Fruit fly (Drosophila melanogaster) whole organism, embryonic: ENCODE results near the gene TTLL4B.

Experiments
- Abd-B ChIP-seq: fragments of 200-800 bp; sonication (Bioruptor generic); optimal IDR thresholded peaks from 2 replicates; lab custom pipeline; 2018; ENCODE audit warnings: missing biosample characterization, mild to moderate bottlenecking, missing genetic modification characterization, moderate library complexity
- Aef1 ChIP-seq: fragments of 200-800 bp; sonication (Bioruptor generic); IDR thresholded peaks from 3 replicates; pipeline ENCODE4 v1.3.6; 2022; ENCODE audit warnings: missing biosample characterization, missing genetic modification characterization
- Atf3 ChIP-seq: fragments of 200-800 bp; sonication (Bioruptor generic); optimal IDR thresholded peaks from 3 replicates; lab custom pipeline; 2016; ENCODE audit warnings: missing biosample characterization, missing genetic modification characterization
- Atf6 ChIP-seq: fragments of 200-800 bp; sonication (Bioruptor generic); IDR thresholded peaks from 2 replicates; pipeline ENCODE4 v1.3.6; 2022; ENCODE audit warnings: missing biosample characterization, missing genetic modification characterization
- Bdp1 ChIP-seq: fragments of 200-800 bp; sonication (Bioruptor generic); optimal IDR thresholded peaks from 3 replicates; lab custom pipeline; 2016; ENCODE audit warnings: missing biosample characterization, missing genetic modification characterization
- CG11456 ChIP-seq: fragments of 200-800 bp; sonication (Bioruptor generic); IDR thresholded peaks from 3 replicates; pipeline ENCODE4 v1.3.6; 2022; ENCODE audit warnings: missing biosample characterization, missing genetic modification characterization
- CG11723 ChIP-seq: fragments of 200-800 bp; sonication (Bioruptor generic); optimal IDR thresholded peaks from 2 replicates; lab custom pipeline; 2017; ENCODE audit warnings: missing biosample characterization, mild to moderate bottlenecking, missing genetic modification characterization
- CG14965 ChIP-seq: fragments of 200-800 bp; sonication (Bioruptor generic); optimal IDR thresholded peaks from 2 replicates; lab custom pipeline; 2016; ENCODE audit warnings: missing biosample characterization, missing genetic modification characterization, borderline replicate concordance
- CG15514 ChIP-seq: fragments of 200-800 bp; sonication (Bioruptor generic); optimal IDR thresholded peaks from 3 replicates; lab custom pipeline; 2017; ENCODE audit warnings: missing biosample characterization, missing genetic modification characterization, mild to moderate bottlenecking, moderate library complexity, missing genetic modification reagents
- CG1602 ChIP-seq: fragments of 200-800 bp; sonication (Bioruptor generic); optimal IDR thresholded peaks from 3 replicates; lab custom pipeline; 2016; ENCODE audit warnings: missing biosample characterization, missing genetic modification characterization
- CG17361 ChIP-seq: fragments of 200-800 bp; sonication (Bioruptor generic); IDR thresholded peaks from 3 replicates; pipeline ENCODE4 v1.3.6; 2022; ENCODE audit warnings: missing biosample characterization, missing genetic modification characterization
- CG17802 ChIP-seq: fragments of 200-800 bp; sonication (Bioruptor generic); optimal IDR thresholded peaks from 2 replicates; lab custom pipeline; 2018; ENCODE audit warnings: missing biosample characterization, mild to moderate bottlenecking, missing genetic modification characterization, moderate library complexity
- CG18011 ChIP-seq: fragments of 200-800 bp; sonication (Bioruptor generic); optimal IDR thresholded peaks from 2 replicates; lab custom pipeline; 2017; ENCODE audit warnings: missing biosample characterization, missing genetic modification characterization, mild to moderate bottlenecking, moderate library complexity, missing genotype
- CG18262 ChIP-seq: fragments of 200-800 bp; optimal IDR thresholded peaks from 3 replicates; lab custom pipeline; 2019; ENCODE audit warnings: missing biosample characterization, mild to moderate bottlenecking, missing genetic modification characterization, moderate library complexity
- CG2199 ChIP-seq: fragments of 200-800 bp; sonication (Bioruptor generic); IDR thresholded peaks from 3 replicates; pipeline ENCODE4 v1.3.6; 2022; ENCODE audit warnings: missing biosample characterization, missing genetic modification characterization
- CG32532 ChIP-seq: fragments of 200-800 bp; sonication (Bioruptor generic); IDR thresholded peaks from 2 replicates; pipeline ENCODE4 v1.3.6; 2022; ENCODE audit warnings: missing biosample characterization, missing genetic modification characterization
- CG3726 ChIP-seq: fragments of 200-800 bp; sonication (Bioruptor generic); IDR thresholded peaks from 3 replicates; pipeline ENCODE4, ENCODE4 v1.3.6; 2022; ENCODE audit warnings: missing biosample characterization, missing genetic modification characterization
- CG5245 ChIP-seq: fragments of 200-800 bp; sonication (Bioruptor generic); optimal IDR thresholded peaks from 3 replicates; lab custom pipeline; 2016; ENCODE audit warnings: missing biosample characterization, missing genetic modification characterization
- CG6272 ChIP-seq: fragments of 200-800 bp; sonication (Bioruptor generic); IDR thresholded peaks from 2 replicates; pipeline ENCODE4 v1.3.6; 2022; ENCODE audit warnings: missing biosample characterization, missing genetic modification characterization
- CG6854 ChIP-seq: fragments of 200-800 bp; sonication (Bioruptor generic); optimal IDR thresholded peaks from 3 replicates; lab custom pipeline; 2017; ENCODE audit warnings: missing biosample characterization, mild to moderate bottlenecking, missing genetic modification characterization
- CG8089 ChIP-seq: fragments of 200-800 bp; sonication (Bioruptor generic); optimal IDR thresholded peaks from 3 replicates; lab custom pipeline; 2016; ENCODE audit warnings: missing biosample characterization, missing genetic modification characterization
- CG9797 ChIP-seq: fragments of 200-800 bp; sonication (Bioruptor generic); optimal IDR thresholded peaks from 3 replicates; lab custom pipeline; 2018; ENCODE audit warnings: missing biosample characterization, mild to moderate bottlenecking, missing genetic modification characterization
- H2.0 ChIP-seq: fragments of 200-800 bp; sonication (Bioruptor generic); IDR thresholded peaks from 2 replicates; pipeline ENCODE4 v1.3.6; 2022; ENCODE audit warnings: missing biosample characterization, missing genetic modification characterization
- Hr39 ChIP-seq: fragments of >200 bp; optimal IDR thresholded peaks from 2 replicates; lab custom pipeline; 2017
- Hr51 ChIP-seq, 2 experiments: fragments of 200-800 bp; sonication (Bioruptor generic); optimal IDR thresholded peaks; 2 replicates in 1 of 2; 3 replicates in 1 of 2; lab custom pipeline; 2016 to 2018; ENCODE audit warnings: missing biosample characterization in 2 of 2, missing genetic modification characterization in 2 of 2, mild to moderate bottlenecking in 1 of 2, moderate library complexity in 1 of 2
- NC2α ChIP-seq: fragments of 200-800 bp; sonication (Bioruptor generic); optimal IDR thresholded peaks from 2 replicates; lab custom pipeline; 2016; ENCODE audit warnings: missing biosample characterization, missing genetic modification characterization
- NK7.1 ChIP-seq: fragments of 200-800 bp; sonication (Bioruptor generic); optimal IDR thresholded peaks from 3 replicates; lab custom pipeline; 2016; ENCODE audit warnings: missing biosample characterization, missing genetic modification characterization
- Oli ChIP-seq: fragments of 200-800 bp; sonication (Bioruptor generic); optimal IDR thresholded peaks from 2 replicates; lab custom pipeline; 2018; ENCODE audit warnings: missing biosample characterization, mild to moderate bottlenecking, missing genetic modification characterization, moderate library complexity
- Stat92E ChIP-seq, 3 experiments: fragments of >200 bp in 2 of 3; fragments of 200-800 bp in 1 of 3; sonication (Bioruptor generic) in 1 of 3; optimal IDR thresholded peaks; 2 replicates each; lab custom pipeline; 2017 to 2019; ENCODE audit warnings: missing biosample characterization in 3 of 3, missing genetic modification characterization in 3 of 3, mild to moderate bottlenecking in 1 of 3, moderate library complexity in 1 of 3
- aop ChIP-seq: fragments of 200-800 bp; sonication (Bioruptor generic); IDR thresholded peaks from 2 replicates; pipeline ENCODE4 v1.3.6; 2022; ENCODE audit warnings: missing biosample characterization, missing genetic modification characterization
- ara ChIP-seq: fragments of 200-800 bp; sonication (Bioruptor generic); IDR thresholded peaks from 2 replicates; pipeline ENCODE4 v1.3.6; 2022; ENCODE audit warnings: missing biosample characterization, missing genetic modification characterization
- ase ChIP-seq: fragments of 200-800 bp; sonication (Bioruptor generic); IDR thresholded peaks from 3 replicates; pipeline ENCODE4 v1.3.6; 2022; ENCODE audit warnings: missing biosample characterization, missing genetic modification characterization
- chm ChIP-seq: fragments of 200-800 bp; sonication (Bioruptor generic); IDR thresholded peaks from 2 replicates; pipeline ENCODE4 v1.3.6; 2022; ENCODE audit warnings: missing biosample characterization, missing genetic modification characterization
- ci ChIP-seq: fragments of 200-800 bp; sonication (Bioruptor generic); IDR thresholded peaks from 3 replicates; pipeline ENCODE4 v1.3.6; 2022; ENCODE audit warnings: missing biosample characterization, missing genetic modification characterization
- crp ChIP-seq, 2 experiments: fragments of 200-800 bp; sonication (Bioruptor generic); optimal IDR thresholded peaks; 2 replicates in 1 of 2; 3 replicates in 1 of 2; lab custom pipeline; 2017; ENCODE audit warnings: missing biosample characterization in 2 of 2, missing genetic modification characterization in 2 of 2, mild to moderate bottlenecking in 1 of 2, moderate library complexity in 1 of 2
- gem ChIP-seq: fragments of 200-800 bp; sonication (Bioruptor generic); optimal IDR thresholded peaks from 2 replicates; lab custom pipeline; 2019; ENCODE audit warnings: missing biosample characterization, mild to moderate bottlenecking, missing genetic modification characterization, moderate library complexity
- grau ChIP-seq: fragments of 200-800 bp; optimal IDR thresholded peaks from 3 replicates; lab custom pipeline; 2019; ENCODE audit warnings: missing biosample characterization, mild to moderate bottlenecking, missing genetic modification characterization, moderate library complexity
- hkb ChIP-seq, 2 experiments: fragments of 200-800 bp in 1 of 2; fragments of >200 bp in 1 of 2; sonication (Bioruptor generic) in 1 of 2; IDR thresholded peaks in 1 of 2; optimal IDR thresholded peaks in 1 of 2; 2 replicates each; pipeline versions ENCODE4 v1.3.6 to Lab custom; 2017 to 2022; ENCODE audit warnings: missing biosample characterization in 1 of 2, missing genetic modification characterization in 1 of 2
- jumu ChIP-seq: fragments of 200-800 bp; sonication (Bioruptor generic); optimal IDR thresholded peaks from 3 replicates; lab custom pipeline; 2016; ENCODE audit warnings: missing biosample characterization, missing genetic modification characterization
- nmo ChIP-seq: fragments of 200-800 bp; sonication (Bioruptor generic); optimal IDR thresholded peaks from 2 replicates; lab custom pipeline; 2018; ENCODE audit warnings: missing biosample characterization, mild to moderate bottlenecking, missing genetic modification characterization, moderate library complexity
- onecut ChIP-seq: fragments of 200-800 bp; sonication (Bioruptor generic); IDR thresholded peaks from 2 replicates; pipeline ENCODE4 v1.3.6; 2022; ENCODE audit warnings: missing biosample characterization, missing genetic modification characterization
- otp ChIP-seq: fragments of 200-800 bp; sonication (Bioruptor generic); IDR thresholded peaks from 3 replicates; pipeline ENCODE4, ENCODE4 v1.3.6; 2022; ENCODE audit warnings: missing biosample characterization, missing genetic modification characterization
- repo ChIP-seq: fragments of 200-800 bp; sonication (Bioruptor generic); optimal IDR thresholded peaks from 2 replicates; lab custom pipeline; 2016; ENCODE audit warnings: missing biosample characterization, missing genetic modification characterization
- sens-2 ChIP-seq: fragments of 200-800 bp; sonication (Bioruptor generic); IDR thresholded peaks from 2 replicates; pipeline ENCODE4 v1.3.6; 2022; ENCODE audit warnings: missing biosample characterization, missing genetic modification characterization
- tio ChIP-seq: fragments of 200-800 bp; sonication (Bioruptor generic); optimal IDR thresholded peaks from 2 replicates; lab custom pipeline; 2017; ENCODE audit warnings: missing biosample characterization, missing genetic modification characterization, inconsistent platforms
- tna ChIP-seq: fragments of 200-800 bp; sonication (Bioruptor generic); IDR thresholded peaks from 2 replicates; pipeline ENCODE4 v1.3.6; 2022; ENCODE audit warnings: missing biosample characterization, missing genetic modification characterization; ENCODE audit not compliant: partially characterized antibody
- usp ChIP-seq: fragments of >200 bp; optimal IDR thresholded peaks from 2 replicates; lab custom pipeline; 2017; ENCODE audit warnings: missing biosample characterization, missing genetic modification characterization
- zf30C ChIP-seq: fragments of 200-800 bp; sonication (Bioruptor generic); optimal IDR thresholded peaks from 3 replicates; lab custom pipeline; 2018; ENCODE audit warnings: missing biosample characterization, mild to moderate bottlenecking, missing genetic modification characterization

Gene TTLL4B

DNA sequence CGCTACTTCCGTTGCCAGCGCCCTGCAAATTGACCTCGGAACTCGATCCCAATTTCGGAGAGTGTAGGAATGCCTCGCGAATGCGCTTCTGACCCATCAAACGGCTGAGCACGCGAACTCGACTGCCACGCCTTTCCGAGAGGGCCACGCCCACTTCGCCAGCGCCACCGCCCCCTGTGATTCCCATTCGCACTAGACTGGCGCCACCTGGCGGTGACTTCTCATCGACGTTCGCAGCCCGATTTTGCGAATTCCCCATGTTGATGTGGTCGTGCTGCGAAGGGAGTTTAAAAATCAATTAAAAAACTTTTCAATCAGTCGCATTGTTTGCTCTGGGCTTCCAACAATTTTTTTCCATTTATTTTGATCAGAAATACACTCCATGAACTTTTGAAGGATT, 30.9 kb downstream of the TTLL4B start (continued):
- TF ChIP-seq CG6854 (GFP tag; lab: Kevin White, UChicago): no peak
- no peak for TF ChIP-seq CG2199
- 0 out of 2 replicates have a peak, but pooled peaks have one; percentile 41 for TF ChIP-seq H2.0 (GFP tag; lab: Robert Waterston, UW)
- TF ChIP-seq usp (GFP tag; lab: Kevin White, UChicago): no peak
- TF ChIP-seq CG32532 (GFP tag; lab: Robert Waterston, UW): 0 out of 2 replicates have a peak, but pooled peaks have one; percentile 7
- TF ChIP-seq jumu (GFP tag; lab: Kevin White, UChicago): no peak
- TF ChIP-seq ase: no peak
- no peak for TF ChIP-seq CG17802
- no peak for TF ChIP-seq Bdp1
- TF ChIP-seq CG6272 (GFP tag; lab: Robert Waterston, UW): peak; percentile 15; the same call in 1 of the 2 replicates
- 0 out of 3 replicates have a peak, but pooled peaks have one; percentile 28 for TF ChIP-seq CG11456 (GFP tag; lab: Robert Waterston, UW)
- no peak for TF ChIP-seq CG18011 (GFP tag; lab: Kevin White, UChicago)
- no peak for TF ChIP-seq Hr39
- no peak for TF ChIP-seq aop (GFP tag; lab: Robert Waterston, UW)
- no peak for TF ChIP-seq ara

DNA sequence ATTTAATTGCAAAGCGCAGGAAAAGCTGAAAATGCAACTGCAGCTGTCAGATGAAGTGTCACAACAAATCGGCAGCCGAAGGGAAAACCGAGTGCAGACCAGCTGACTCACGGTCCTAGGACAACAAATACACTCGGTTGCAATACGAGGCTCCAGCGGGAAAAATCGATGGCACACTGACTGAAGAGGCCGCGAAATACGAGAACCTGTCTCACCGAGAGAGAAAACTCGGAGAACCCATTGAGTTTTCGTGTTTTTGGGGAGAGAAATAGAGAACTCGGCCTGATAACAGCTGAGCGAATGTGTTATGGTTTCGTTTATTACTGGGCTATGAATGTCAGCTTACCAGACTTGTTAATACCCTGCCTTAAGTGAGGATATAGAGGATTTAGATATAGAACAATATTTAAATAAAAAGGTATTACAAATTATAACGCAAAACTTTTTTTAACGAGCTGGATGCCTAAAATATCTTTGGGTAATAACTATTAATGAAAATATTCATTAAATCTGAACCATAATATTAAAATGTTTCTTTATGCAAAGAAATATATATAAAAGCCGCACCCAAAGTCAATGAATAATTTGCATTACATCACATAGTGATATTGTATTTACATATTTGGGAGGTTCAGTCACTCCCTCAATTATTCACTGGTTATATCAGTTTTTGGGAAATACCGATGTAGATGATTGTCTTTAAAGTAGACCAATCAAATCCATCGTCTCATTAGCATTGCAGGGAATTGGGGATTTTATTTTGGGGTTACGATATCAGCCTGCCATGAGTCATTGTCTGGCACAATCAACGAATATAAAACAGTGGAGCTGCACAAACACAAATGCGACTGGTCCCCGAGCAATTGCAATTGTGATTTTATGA, 33.7 kb downstream of the TTLL4B start:
- TF ChIP-seq tna: no peak
- peak; percentile 26 for TF ChIP-seq Oli (tag; lab: Kevin White, UChicago)
- TF ChIP-seq Atf3: no peak
- TF ChIP-seq CG5245 (GFP tag; lab: Kevin White, UChicago): no peak
- TF ChIP-seq Abd-B (GFP tag; lab: Kevin White, UChicago): peak; percentile 35
- TF ChIP-seq Aef1: no peak
- no peak for TF ChIP-seq hkb (optimal IDR thresholded peaks at IDR 0.05; lab: Kevin White, UChicago)
- 0 out of 2 replicates have a peak, but pooled peaks have one; percentile 14 for TF ChIP-seq hkb (GFP tag; IDR thresholded peaks at IDR 0.05; lab: Robert Waterston, UW)
- TF ChIP-seq ci: peak; percentile 45; the same call in 1 of the 3 replicates
- TF ChIP-seq onecut (GFP tag; lab: Robert Waterston, UW): peak; percentile 100
- no peak for TF ChIP-seq CG1602
- TF ChIP-seq CG8089 (GFP tag; lab: Kevin White, UChicago): no peak
- peak; percentile 31 for TF ChIP-seq nmo
- TF ChIP-seq CG18262 (tag; lab: Kevin White, UChicago): peak; percentile 25
- no peak for TF ChIP-seq CG17361 (GFP tag; lab: Robert Waterston, UW)
- no peak for TF ChIP-seq Atf6 (GFP tag; lab: Robert Waterston, UW)
- TF ChIP-seq otp (GFP tag; lab: Robert Waterston, UW): no peak
- TF ChIP-seq CG14965 (GFP tag; lab: Kevin White, UChicago): no peak
- no peak for TF ChIP-seq CG11723 (GFP tag; lab: Kevin White, UChicago)
- TF ChIP-seq tio (GFP tag; lab: Kevin White, UChicago): peak; percentile 9
- TF ChIP-seq crp (GFP tag; optimal IDR thresholded peaks at IDR 0.05; lab: Kevin White, UChicago): peak in 1 of 2 experiments; percentile 30
- TF ChIP-seq zf30C (GFP tag; lab: Kevin White, UChicago): no peak
- TF ChIP-seq NC2α: no peak
- TF ChIP-seq gem: peak; percentile 64
- no peak for TF ChIP-seq NK7.1
- TF ChIP-seq repo (GFP tag; lab: Kevin White, UChicago): no peak
- TF ChIP-seq CG15514 (GFP tag; lab: Kevin White, UChicago): no peak
- no peak for TF ChIP-seq CG3726 (GFP tag; lab: Robert Waterston, UW)
- TF ChIP-seq Hr51 (GFP tag; optimal IDR thresholded peaks at IDR 0.05; lab: Kevin White, UChicago): peak in 1 of 2 experiments; percentile 8
- TF ChIP-seq sens-2 (GFP tag; lab: Robert Waterston, UW): no peak
- no peak for TF ChIP-seq Stat92E (GFP tag; optimal IDR thresholded peaks at IDR 0.05; lab: Kevin White, UChicago)
- TF ChIP-seq grau: peak; percentile 38
- no peak for TF ChIP-seq CG9797 (GFP tag; lab: Kevin White, UChicago)
- 0 out of 2 replicates have a peak, but pooled peaks have one; percentile 43 for TF ChIP-seq chm (GFP tag; lab: Robert Waterston, UW)
